Fruit fly (Drosophila melanogaster): ENCODE data around the gene CG9997.
A peak's percentile ranks its signal among the peaks of the same experiment; 100 is the strongest.

The CG9997 gene

DNA sequence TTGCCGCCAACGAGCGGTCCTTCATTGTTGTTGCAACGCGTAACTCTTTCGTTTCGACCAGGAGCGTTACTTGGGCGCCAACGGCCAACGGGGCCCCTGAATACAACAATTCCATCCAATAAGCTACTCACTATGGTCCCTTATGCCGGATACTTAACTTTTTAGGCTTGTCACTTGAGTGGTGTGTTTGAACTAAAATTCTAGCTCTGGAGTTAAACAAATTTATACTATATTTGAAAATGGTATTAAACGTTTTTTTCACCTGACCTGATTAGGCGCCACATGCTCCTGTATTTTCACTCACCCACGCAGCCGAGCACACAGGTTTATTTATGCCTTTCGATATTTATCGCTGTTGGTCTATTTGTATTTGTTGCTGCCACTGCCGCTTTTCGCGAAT lies 48.4 kb upstream of the CG9997 start (continued):
- TF ChIP-seq CG10209 (GFP tag; optimal IDR thresholded peaks at IDR 0.05) (no peak), HmgD (GFP tag; optimal IDR thresholded peaks at IDR 0.05) (no peak), CG7786 (GFP tag; optimal IDR thresholded peaks at IDR 0.05) (no peak), disco-r (GFP tag; optimal IDR thresholded peaks at IDR 0.05) (no peak), danr (GFP tag; IDR thresholded peaks at IDR 0.05) (no peak), CG9817 (tag; optimal IDR thresholded peaks at IDR 0.05) (no peak), sim (GFP tag; IDR thresholded peaks at IDR 0.05) (no peak), CG4424 (GFP tag; optimal IDR thresholded peaks at IDR 0.05) (no peak), mirr (GFP tag; optimal IDR thresholded peaks at IDR 0.05) (no peak), gce (GFP tag; IDR thresholded peaks at IDR 0.05) (no peak), tio (GFP tag; optimal IDR thresholded peaks at IDR 0.05) (peak; percentile 9), dpn (GFP tag; optimal IDR thresholded peaks at IDR 0.05) (no peak), Sry-δ (GFP tag; optimal IDR thresholded peaks at IDR 0.05) (no peak), caup (GFP tag; optimal IDR thresholded peaks at IDR 0.05; ENCODE audit: severe bottlenecking) (no peak), Drgx (GFP tag; IDR thresholded peaks at IDR 0.05) (no peak), CG17612 (GFP tag; IDR thresholded peaks at IDR 0.05) (no peak), CG5953 (GFP tag; IDR thresholded peaks at IDR 0.05) (no peak), crol (GFP tag; IDR thresholded peaks at IDR 0.05) (no peak), CG7987 (GFP tag; optimal IDR thresholded peaks at IDR 0.05) (no peak), Antp (GFP tag; optimal IDR thresholded peaks at IDR 0.05) (no peak), CG16779 (GFP tag; IDR thresholded peaks at IDR 0.05) (no peak), Doc3 (GFP tag; IDR thresholded peaks at IDR 0.05; ENCODE audit: partially characterized antibody) (no peak), CoRest (tag; optimal IDR thresholded peaks at IDR 0.05) (peak; percentile 37), cg (GFP tag; optimal IDR thresholded peaks at IDR 0.05) (no peak), Hr3 (GFP tag; optimal IDR thresholded peaks at IDR 0.05) (no peak), CG3163 (GFP tag; optimal IDR thresholded peaks at IDR 0.05) (no peak), CG17359 (tag; optimal IDR thresholded peaks at IDR 0.05) (no peak), CG14860 (GFP tag; IDR thresholded peaks at IDR 0.05; ENCODE audit: partially characterized antibody) (no peak), CrebB (tag; optimal IDR thresholded peaks at IDR 0.05) (no peak), z (GFP tag; IDR thresholded peaks at IDR 0.05) (no peak), CG10366 (GFP tag; IDR thresholded peaks at IDR 0.05) (no peak), otp (GFP tag; IDR thresholded peaks at IDR 0.05) (no peak), Bteb2 (GFP tag; optimal IDR thresholded peaks at IDR 0.05) (no peak), twi (tag; optimal IDR thresholded peaks at IDR 0.05) (no peak), Lim3 (GFP tag; IDR thresholded peaks at IDR 0.05) (no peak), Deaf1 (tag; optimal IDR thresholded peaks at IDR 0.05) (no peak), ash1 (GFP tag; optimal IDR thresholded peaks at IDR 0.05) (no peak), CG1792 (GFP tag; optimal IDR thresholded peaks at IDR 0.05) (no peak), B-H2 (GFP tag; optimal IDR thresholded peaks at IDR 0.05) (no peak), CG30020 (tag; optimal IDR thresholded peaks at IDR 0.05) (no peak), yki (optimal IDR thresholded peaks at IDR 0.05) (no peak), CG8290 (GFP tag; optimal IDR thresholded peaks at IDR 0.05) (no peak), CG8290 (tag; optimal IDR thresholded peaks at IDR 0.05) (no peak), slbo (GFP tag; IDR thresholded peaks at IDR 0.05) (no peak), vfl (GFP tag; optimal IDR thresholded peaks at IDR 0.05) (no peak), sug (tag; optimal IDR thresholded peaks at IDR 0.05) (no peak), HmgZ (tag; optimal IDR thresholded peaks at IDR 0.05) (no peak), CG6254 (GFP tag; optimal IDR thresholded peaks at IDR 0.05) (no peak), CG2116 (GFP tag; optimal IDR thresholded peaks at IDR 0.05) (no peak), ham (GFP tag; IDR thresholded peaks at IDR 0.05) (no peak), nerfin-2 (GFP tag; IDR thresholded peaks at IDR 0.05; ENCODE audit: partially characterized antibody) (no peak), toy (GFP tag; IDR thresholded peaks at IDR 0.05) (no peak), CG9609 (GFP tag; optimal IDR thresholded peaks at IDR 0.05) (no peak), Camta (GFP tag; optimal IDR thresholded peaks at IDR 0.05) (no peak)
